Worm (Caenorhabditis elegans) whole organism, L1 larva: Measurements from ENCODE around the gene Y25C1A.14.

Source experiments
- aly-2 ChIP-seq: fragments of 150-350 bp; optimal IDR thresholded peaks from 2 replicates; lab custom pipeline; 2014; ENCODE audit warnings: missing biosample characterization, missing genetic modification characterization
- ama-1 ChIP-seq: fragments of 150-350 bp; optimal IDR thresholded peaks from 2 replicates; lab custom pipeline; 2014
- ceh-82 ChIP-seq, 3 experiments: fragments of 150-350 bp in 1 of 3; sonication (generic microtip) in 2 of 3; optimal IDR thresholded peaks; 2 replicates each; lab custom pipeline; 2014 to 2017; ENCODE audit warnings: missing biosample characterization in 3 of 3, missing genetic modification characterization in 3 of 3
- ets-5 ChIP-seq: fragments of 200-800 bp; sonication (Bioruptor generic); IDR thresholded peaks from 2 replicates; pipeline ENCODE4 v1.3.6; 2022; ENCODE audit warnings: missing genetic modification characterization, missing compliant biosample characterization
- lin-14 ChIP-seq: fragments of 200-800 bp; sonication (Bioruptor generic); optimal IDR thresholded peaks from 2 replicates; lab custom pipeline; 2018; ENCODE audit warnings: mild to moderate bottlenecking, missing genetic modification characterization, moderate library complexity, missing compliant biosample characterization
- lin-15B ChIP-seq: fragments of 150-350 bp; sonication (generic microtip); optimal IDR thresholded peaks from 3 replicates; lab custom pipeline; 2014; ENCODE audit warnings: missing biosample characterization, missing genetic modification characterization
- nhr-237 ChIP-seq: fragments of 150-350 bp; optimal IDR thresholded peaks from 2 replicates; lab custom pipeline; 2014; ENCODE audit warnings: missing biosample characterization, missing genetic modification characterization
- nhr-28 ChIP-seq: fragments of 150-350 bp; optimal IDR thresholded peaks from 2 replicates; lab custom pipeline; 2014; ENCODE audit warnings: missing biosample characterization, missing genetic modification characterization
- pag-3 ChIP-seq: sonication (generic microtip); optimal IDR thresholded peaks from 2 replicates; lab custom pipeline; 2017; ENCODE audit warnings: missing genetic modification characterization, mild to moderate bottlenecking, missing compliant biosample characterization, antibody characterized with exemption, borderline replicate concordance; ENCODE audit not compliant: insufficient read depth
- pqm-1 ChIP-seq: sonication (generic microtip); optimal IDR thresholded peaks from 3 replicates; lab custom pipeline; 2017; ENCODE audit warnings: missing biosample characterization, missing genetic modification characterization
- vab-15 ChIP-seq: sonication (generic microtip); optimal IDR thresholded peaks from 2 replicates; lab custom pipeline; 2017; ENCODE audit warnings: missing genotype, mild to moderate bottlenecking, missing genetic modification characterization, missing compliant biosample characterization

DNA sequence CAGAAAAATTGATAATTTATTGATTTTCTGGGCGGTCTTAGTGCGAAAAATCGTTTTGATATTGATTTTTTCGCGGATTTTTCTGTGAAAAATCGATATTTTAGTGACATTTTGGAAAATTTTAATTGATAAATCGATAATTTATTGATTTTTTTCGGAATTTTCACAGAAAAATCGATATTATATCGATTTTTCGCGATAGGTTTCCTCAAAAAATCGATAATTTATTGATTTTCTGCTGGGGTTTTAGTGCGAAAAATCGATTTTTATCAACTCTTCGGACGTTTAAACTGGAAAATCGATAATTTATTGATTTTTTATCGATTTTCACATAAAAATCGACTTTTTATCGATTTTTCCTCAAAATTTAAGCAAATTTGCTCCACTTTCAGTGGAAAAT lies 29.3 kb downstream of the Y25C1A.14 start:
- no peak for TF ChIP-seq pag-3
- no peak for TF ChIP-seq ama-1
- TF ChIP-seq nhr-237 (tag; lab: Kevin White, UChicago) = no peak
- no peak for TF ChIP-seq lin-14 (GFP tag; lab: Kevin White, UChicago)
- no peak for TF ChIP-seq pqm-1 (tag; lab: Kevin White, UChicago)
- TF ChIP-seq vab-15 (tag; lab: Kevin White, UChicago) = no peak
- TF ChIP-seq aly-2 (tag; lab: Kevin White, UChicago) = no peak
- no peak for TF ChIP-seq lin-15B
- no peak for TF ChIP-seq ceh-82 (tag; optimal IDR thresholded peaks at IDR 0.05; lab: Kevin White, UChicago)
- TF ChIP-seq nhr-28 = no peak
- no peak for TF ChIP-seq ets-5 (GFP tag; lab: Robert Waterston, UW)
